Worm (Caenorhabditis elegans) whole organism, L2 larva: Measurements from ENCODE around the gene T04F3.1.

Experiments used
- C34F6.9 ChIP-seq: fragments of 150-350 bp; optimal IDR thresholded peaks from 2 replicates; lab custom pipeline; 2014; ENCODE audit warnings: missing biosample characterization, missing genetic modification characterization
- F13H6.1 ChIP-seq: sonication (generic microtip); optimal IDR thresholded peaks from 2 replicates; lab custom pipeline; 2016; ENCODE audit warnings: missing genetic modification characterization, missing compliant biosample characterization
- aly-2 ChIP-seq: fragments of 150-350 bp; optimal IDR thresholded peaks from 2 replicates; lab custom pipeline; 2014; ENCODE audit warnings: missing biosample characterization, missing genetic modification characterization
- ama-1 ChIP-seq: fragments of 150-350 bp; optimal IDR thresholded peaks from 2 replicates; lab custom pipeline; 2018; ENCODE audit warnings: inconsistent platforms
- blmp-1 ChIP-seq: sonication (generic microtip); optimal IDR thresholded peaks from 2 replicates; lab custom pipeline; 2017; ENCODE audit warnings: missing genetic modification characterization, mild to moderate bottlenecking, missing compliant biosample characterization, antibody characterized with exemption, moderate library complexity; ENCODE audit not compliant: insufficient read depth
- ceh-16 ChIP-seq: fragments of 150-350 bp; optimal IDR thresholded peaks from 2 replicates; lab custom pipeline; 2014; ENCODE audit warnings: missing biosample characterization, missing genetic modification characterization
- crh-2 ChIP-seq: sonication (generic microtip); optimal IDR thresholded peaks from 2 replicates; lab custom pipeline; 2017; ENCODE audit warnings: missing biosample characterization, missing genetic modification characterization
- dmd-4 ChIP-seq: sonication (generic microtip); optimal IDR thresholded peaks from 2 replicates; lab custom pipeline; 2017; ENCODE audit warnings: missing biosample characterization, missing genetic modification characterization
- elt-3 ChIP-seq: sonication (generic microtip); optimal IDR thresholded peaks from 2 replicates; lab custom pipeline; 2017; ENCODE audit warnings: missing biosample characterization, missing genetic modification characterization
- gmeb-1 ChIP-seq: fragments of 150-350 bp; optimal IDR thresholded peaks from 2 replicates; lab custom pipeline; 2014; ENCODE audit warnings: missing biosample characterization, missing genetic modification characterization
- lin-11 ChIP-seq: fragments of 150-350 bp; sonication (generic microtip); optimal IDR thresholded peaks from 2 replicates; lab custom pipeline; 2014; ENCODE audit warnings: missing biosample characterization, missing genetic modification characterization, inconsistent platforms, mixed read lengths
- lin-13 ChIP-seq: fragments of 150-350 bp; optimal IDR thresholded peaks from 2 replicates; lab custom pipeline; 2014; ENCODE audit warnings: missing biosample characterization, missing genetic modification reagents, missing genetic modification characterization
- lsy-2 ChIP-seq, 2 experiments: fragments of 150-350 bp in 1 of 2; sonication (generic microtip) in 1 of 2; optimal IDR thresholded peaks; 2 replicates each; lab custom pipeline; 2014 to 2017; ENCODE audit warnings: missing biosample characterization in 2 of 2, missing genetic modification characterization in 2 of 2
- mbf-1 ChIP-seq: sonication (generic microtip); optimal IDR thresholded peaks from 2 replicates; lab custom pipeline; 2017; ENCODE audit warnings: missing biosample characterization, missing genetic modification characterization
- nhr-10 ChIP-seq: sonication (generic microtip); optimal IDR thresholded peaks from 2 replicates; lab custom pipeline; 2017; ENCODE audit warnings: missing biosample characterization, missing genetic modification characterization
- nhr-129 ChIP-seq: fragments of 150-350 bp; optimal IDR thresholded peaks from 2 replicates; lab custom pipeline; 2014; ENCODE audit warnings: missing biosample characterization, missing genetic modification characterization
- nhr-23 ChIP-seq: fragments of 150-350 bp; optimal IDR thresholded peaks from 2 replicates; lab custom pipeline; 2014; ENCODE audit warnings: missing biosample characterization, missing genetic modification reagents, missing genetic modification characterization
- nhr-237 ChIP-seq: fragments of 150-350 bp; optimal IDR thresholded peaks from 2 replicates; lab custom pipeline; 2014; ENCODE audit warnings: missing biosample characterization, missing genetic modification characterization
- nhr-25 ChIP-seq: fragments of 150-350 bp; sonication (generic microtip); optimal IDR thresholded peaks from 3 replicates; lab custom pipeline; 2014; ENCODE audit warnings: missing biosample characterization, missing genetic modification characterization
- peb-1 ChIP-seq: fragments of 150-350 bp; optimal IDR thresholded peaks from 2 replicates; lab custom pipeline; 2014; ENCODE audit warnings: missing biosample characterization, missing genetic modification characterization
- sem-4 ChIP-seq: fragments of 150-350 bp; optimal IDR thresholded peaks from 2 replicates; lab custom pipeline; 2014; ENCODE audit warnings: missing biosample characterization, missing genetic modification reagents, missing genetic modification characterization
- sma-3 ChIP-seq: sonication (generic microtip); optimal IDR thresholded peaks from 2 replicates; lab custom pipeline; 2016; ENCODE audit warnings: missing genetic modification reagents, missing genetic modification characterization, missing compliant biosample characterization
- sma-9 ChIP-seq, 2 experiments: fragments of 150-350 bp in 1 of 2; sonication (generic microtip) in 1 of 2; optimal IDR thresholded peaks; 2 replicates each; lab custom pipeline; 2014 to 2016; ENCODE audit warnings: missing genetic modification characterization in 2 of 2, mild to moderate bottlenecking in 1 of 2, missing biosample characterization in 1 of 2, missing compliant biosample characterization in 1 of 2, missing genetic modification reagents in 1 of 2, moderate library complexity in 1 of 2
- unc-55 ChIP-seq: fragments of 150-350 bp; sonication (generic microtip); optimal IDR thresholded peaks from 3 replicates; lab custom pipeline; 2014; ENCODE audit warnings: missing biosample characterization, missing genetic modification reagents, missing genetic modification characterization
- zag-1 ChIP-seq: fragments of 150-350 bp; optimal IDR thresholded peaks from 2 replicates; lab custom pipeline; 2014; ENCODE audit warnings: missing biosample characterization, missing genetic modification characterization
- ztf-11 ChIP-seq: sonication (generic microtip); optimal IDR thresholded peaks from 2 replicates; lab custom pipeline; 2017; ENCODE audit warnings: missing biosample characterization, missing genetic modification characterization
- ztf-4 ChIP-seq: fragments of 150-350 bp; optimal IDR thresholded peaks from 2 replicates; lab custom pipeline; 2014; ENCODE audit warnings: missing biosample characterization, missing genetic modification characterization

The T04F3.1 gene

DNA sequence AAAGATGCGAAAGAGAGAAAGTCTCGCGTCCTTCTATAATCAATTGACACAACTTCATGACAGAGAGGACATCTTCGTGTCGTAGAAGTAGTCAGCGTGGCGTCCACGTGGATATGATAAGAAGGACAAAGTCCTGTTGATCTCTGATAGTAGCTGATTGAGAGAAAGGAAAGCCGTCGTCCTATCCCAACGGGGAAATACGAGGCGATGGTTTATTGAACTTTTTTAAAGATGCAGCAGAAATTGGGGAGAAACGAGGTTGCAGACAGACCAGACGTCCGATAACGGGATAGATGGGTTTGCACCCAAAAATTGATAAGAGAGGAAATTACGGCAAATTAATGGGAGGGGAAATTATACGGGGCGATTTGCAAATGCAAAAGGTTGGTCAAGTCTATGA is 62.6 kb downstream of the T04F3.1 start (continued):
- TF ChIP-seq dmd-4 (tag; lab: Kevin White, UChicago) (no peak), gmeb-1 (tag; lab: Kevin White, UChicago) (peak; percentile 57), nhr-10 (tag; lab: Kevin White, UChicago) (no peak), peb-1 (tag; lab: Kevin White, UChicago) (no peak), unc-55 (no peak), lin-11 (tag; lab: Kevin White, UChicago) (no peak), aly-2 (tag; lab: Kevin White, UChicago) (no peak), C34F6.9 (tag; lab: Kevin White, UChicago) (no peak), nhr-237 (no peak), zag-1 (tag; lab: Kevin White, UChicago) (no peak), F13H6.1 (tag; lab: Kevin White, UChicago) (peak; percentile 79), ama-1 (lab: Kevin White, UChicago) (no peak), sem-4 (tag; lab: Kevin White, UChicago) (peak; percentile 71), ceh-16 (tag; lab: Kevin White, UChicago) (no peak), nhr-23 (tag; lab: Kevin White, UChicago) (no peak), ztf-4 (tag; lab: Kevin White, UChicago) (no peak), elt-3 (tag; lab: Kevin White, UChicago) (no peak)
- TF ChIP-seq, all 48 proteins: peak for 16

DNA sequence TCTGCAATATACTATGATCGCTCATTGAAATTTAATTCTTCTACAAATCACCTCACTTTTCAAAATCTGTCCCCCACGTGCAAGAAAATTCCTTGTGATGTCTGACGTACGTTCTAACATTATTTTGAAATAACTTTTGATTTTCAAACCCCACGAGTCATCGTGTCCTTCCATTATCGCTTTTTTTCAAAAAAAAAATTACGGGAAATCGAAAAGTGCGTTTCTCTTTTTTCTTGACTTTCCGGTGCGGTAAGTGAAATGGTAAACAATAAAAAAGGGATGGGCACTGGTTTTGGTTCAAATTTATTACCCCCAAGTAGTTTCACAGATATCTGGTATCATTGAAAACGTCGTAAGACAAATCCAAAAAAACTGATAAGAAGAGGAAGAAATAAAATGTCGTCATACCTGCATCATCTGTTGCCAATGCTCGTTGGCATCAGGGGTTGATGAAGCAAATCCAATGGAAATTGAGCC is 63.7 kb downstream of the T04F3.1 start:
- TF ChIP-seq crh-2 (no peak), nhr-129 (tag; lab: Kevin White, UChicago) (peak; percentile 68), ztf-11 (tag; lab: Kevin White, UChicago) (no peak), nhr-25 (tag; lab: Kevin White, UChicago) (peak; percentile 45), blmp-1 (peak; percentile 72), lsy-2 (tag; optimal IDR thresholded peaks at IDR 0.05; lab: Kevin White, UChicago) (peak in 1 of 2 experiments; percentile 14), dmd-4 (tag; lab: Kevin White, UChicago) (no peak), sma-3 (peak; percentile 63), nhr-237 (no peak), sma-9 (GFP tag; optimal IDR thresholded peaks at IDR 0.05; lab: Kevin White, UChicago) (peak; percentile 88), sma-9 (tag; optimal IDR thresholded peaks at IDR 0.05; lab: Kevin White, UChicago) (no peak), lin-13 (GFP tag; lab: Kevin White, UChicago) (no peak), mbf-1 (tag; lab: Kevin White, UChicago) (no peak)
- TF ChIP-seq, all 48 proteins: peak for 6
